Worm (Caenorhabditis elegans) whole organism, mixed stage, embryonic: Measurements from ENCODE around the gene R07B7.12.

Experiments used
- ceh-43 ChIP-seq: fragments of 200-800 bp; sonication (Bioruptor generic); optimal IDR thresholded peaks from 2 replicates; lab custom pipeline; 2018; ENCODE audit warnings: mild to moderate bottlenecking, missing genetic modification characterization, moderate library complexity, missing compliant biosample characterization
- ces-1 ChIP-seq: fragments of 150-350 bp; optimal IDR thresholded peaks from 2 replicates; lab custom pipeline; 2014; ENCODE audit warnings: missing biosample characterization, missing genetic modification reagents, missing genetic modification characterization
- cnd-1 ChIP-seq: fragments of 200-800 bp; sonication (Bioruptor generic); optimal IDR thresholded peaks from 2 replicates; lab custom pipeline; 2018; ENCODE audit warnings: mild to moderate bottlenecking, missing genetic modification characterization, missing compliant biosample characterization
- elt-3 ChIP-seq: fragments of 150-350 bp; optimal IDR thresholded peaks from 2 replicates; lab custom pipeline; 2014; ENCODE audit warnings: missing biosample characterization, missing genetic modification characterization
- ham-2 ChIP-seq: fragments of 200-800 bp; sonication (Bioruptor generic); optimal IDR thresholded peaks from 2 replicates; lab custom pipeline; 2018; ENCODE audit warnings: mild to moderate bottlenecking, missing genetic modification characterization, missing compliant biosample characterization
- hlh-1 ChIP-seq: fragments of 150-350 bp; optimal IDR thresholded peaks from 2 replicates; lab custom pipeline; 2014; ENCODE audit warnings: missing biosample characterization, missing genetic modification reagents, missing genetic modification characterization
- nhr-237 ChIP-seq: fragments of 150-350 bp; optimal IDR thresholded peaks from 2 replicates; lab custom pipeline; 2014; ENCODE audit warnings: missing biosample characterization, missing genetic modification characterization
- pha-4 ChIP-seq: fragments of 150-350 bp; optimal IDR thresholded peaks from 2 replicates; lab custom pipeline; 2018; ENCODE audit warnings: missing biosample characterization, missing genetic modification reagents, missing genetic modification characterization
- unc-62 ChIP-seq: fragments of 150-350 bp; optimal IDR thresholded peaks from 2 replicates; lab custom pipeline; 2014; ENCODE audit warnings: missing biosample characterization, missing genetic modification reagents, missing genetic modification characterization
- zip-8 ChIP-seq: fragments of 150-350 bp; optimal IDR thresholded peaks from 2 replicates; lab custom pipeline; 2014; ENCODE audit warnings: missing biosample characterization, missing genetic modification characterization

ce11 chrV:12082932-12083331, 5.9 kb upstream of the R07B7.12 start, which contains the start of gene R07B7.10:
- TF ChIP-seq pha-4 (tag; lab: Kevin White, UChicago) = no peak
- TF ChIP-seq cnd-1 = no peak
- no peak for TF ChIP-seq zip-8 (tag; lab: Kevin White, UChicago)
- TF ChIP-seq hlh-1 (tag; lab: Kevin White, UChicago) = no peak
- TF ChIP-seq elt-3 (tag; lab: Kevin White, UChicago) = no peak
- no peak for TF ChIP-seq ceh-43 (GFP tag; lab: Kevin White, UChicago)
- TF ChIP-seq ces-1 (GFP tag; lab: Kevin White, UChicago) = no peak
- TF ChIP-seq ham-2 = no peak
- TF ChIP-seq nhr-237 = no peak
- no peak for TF ChIP-seq unc-62 (GFP tag; lab: Kevin White, UChicago)
